Worm (Caenorhabditis elegans) whole organism, midembryonic: ENCODE measurements around the gene pcp-4.

ENCODE experiments used
- T22C8.4 ChIP-seq: fragments of 200-800 bp; sonication (Bioruptor generic); IDR thresholded peaks from 2 replicates; pipeline ENCODE4 v1.3.6; 2022; ENCODE audit warnings: missing genetic modification characterization, missing compliant biosample characterization
- cog-1 ChIP-seq: sonication (generic microtip); optimal IDR thresholded peaks from 2 replicates; lab custom pipeline; 2016; ENCODE audit warnings: missing genetic modification characterization, missing compliant biosample characterization
- flt-1 ChIP-seq: fragments of 200-800 bp; sonication (Bioruptor generic); IDR thresholded peaks from 2 replicates; pipeline ENCODE4 v1.3.6; 2022; ENCODE audit warnings: missing genetic modification characterization, missing compliant biosample characterization
- klf-2 ChIP-seq: fragments of 200-800 bp; sonication (Bioruptor generic); conservative IDR thresholded peaks from 2 replicates; pipeline ENCODE4 v1.3.6; 2022; ENCODE audit warnings: missing genetic modification reagents, missing genetic modification characterization, missing compliant biosample characterization

DNA sequence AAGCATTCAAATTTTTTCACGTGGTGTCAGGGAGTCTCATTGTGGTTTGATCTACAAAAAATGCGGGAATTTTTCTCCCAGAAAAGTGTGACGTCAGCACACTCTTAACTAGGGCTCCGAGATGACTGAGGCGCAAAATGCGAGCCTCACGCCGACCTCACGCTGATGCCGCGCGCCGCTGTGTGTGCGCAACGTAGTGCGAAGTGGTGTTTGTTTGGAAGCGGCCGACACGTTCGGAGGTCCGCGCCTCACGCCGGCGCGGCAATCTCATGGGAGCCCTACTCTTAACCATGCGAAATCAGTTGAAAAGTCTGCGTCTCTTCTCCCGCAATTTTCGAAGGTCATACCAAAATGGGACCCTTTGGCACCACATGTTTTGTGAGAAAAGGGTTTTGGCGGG lies 40.6 kb downstream of the pcp-4 start:
- TF ChIP-seq flt-1 (GFP tag; lab: Robert Waterston, UW) (no peak), T22C8.4 (no peak), klf-2 (GFP tag; lab: Robert Waterston, UW) (no peak), cog-1 (no peak)
